Fruit fly (Drosophila melanogaster): ENCODE measurements around the gene CG31266.

DNA sequence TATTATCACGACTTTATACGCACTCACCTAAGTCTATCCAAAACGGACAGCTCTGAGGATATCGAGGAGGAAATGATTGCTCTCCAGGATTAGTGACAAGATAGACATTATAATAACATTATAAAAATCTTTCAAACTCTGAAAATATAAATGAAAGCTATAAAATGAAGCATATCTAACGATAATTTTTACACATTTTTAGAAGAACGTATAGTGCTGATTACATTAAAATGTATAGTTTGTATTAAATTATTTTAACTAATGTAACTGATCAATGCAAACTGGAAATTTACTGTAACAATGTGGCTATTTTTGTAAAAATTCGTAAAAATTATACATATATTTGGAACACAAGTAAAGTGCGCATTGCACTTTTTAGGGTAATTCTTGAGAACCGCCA lies 6.2 kb downstream of the CG31266 start, which contains the start of gene CG5265:
- TF ChIP-seq CG3032 (tag; optimal IDR thresholded peaks at IDR 0.05) (no peak), lz (GFP tag; optimal IDR thresholded peaks at IDR 0.05) (no peak), CG3919 (GFP tag; optimal IDR thresholded peaks at IDR 0.05) (no peak), CG8632 (GFP tag; optimal IDR thresholded peaks at IDR 0.05) (no peak), CG10669 (GFP tag; optimal IDR thresholded peaks at IDR 0.05) (no peak), CG4318 (GFP tag; optimal IDR thresholded peaks at IDR 0.05) (no peak), Hr38 (GFP tag; optimal IDR thresholded peaks at IDR 0.05) (no peak), Smox (GFP tag; optimal IDR thresholded peaks at IDR 0.05) (no peak), CG11762 (GFP tag; optimal IDR thresholded peaks at IDR 0.05; ENCODE audit: insufficient read depth) (no peak), fkh (GFP tag; optimal IDR thresholded peaks at IDR 0.05) (no peak), topi (GFP tag; optimal IDR thresholded peaks at IDR 0.05) (no peak), CG6808 (GFP tag; optimal IDR thresholded peaks at IDR 0.05) (no peak), Eip75B (GFP tag; optimal IDR thresholded peaks at IDR 0.05) (no peak)
